Fruit fly (Drosophila melanogaster) whole organism, embryonic: Measurements from ENCODE around the gene Teh2.

ENCODE experiments used
- Abd-B ChIP-seq: fragments of 200-800 bp; sonication (Bioruptor generic); optimal IDR thresholded peaks from 2 replicates; lab custom pipeline; 2018; ENCODE audit warnings: missing biosample characterization, mild to moderate bottlenecking, missing genetic modification characterization, moderate library complexity
- CG14667 ChIP-seq: fragments of 200-800 bp; sonication (Bioruptor generic); IDR thresholded peaks from 2 replicates; pipeline ENCODE4 v1.3.6; 2022; ENCODE audit warnings: missing biosample characterization, missing genetic modification characterization
- CG15601 ChIP-seq: fragments of 200-800 bp; sonication (Bioruptor generic); optimal IDR thresholded peaks from 3 replicates; lab custom pipeline; 2019; ENCODE audit warnings: missing biosample characterization, mild to moderate bottlenecking, missing genetic modification characterization, moderate library complexity
- CG31224 ChIP-seq: fragments of 200-800 bp; sonication (Bioruptor generic); IDR thresholded peaks from 2 replicates; pipeline ENCODE4 v1.3.6; 2022; ENCODE audit warnings: missing biosample characterization, missing genetic modification characterization
- CG4730 ChIP-seq: fragments of 200-800 bp; sonication (Bioruptor generic); IDR thresholded peaks from 2 replicates; pipeline ENCODE4 v1.3.6; 2022; ENCODE audit warnings: missing biosample characterization, missing genetic modification characterization
- Camta ChIP-seq: fragments of 200-800 bp; sonication (Bioruptor generic); optimal IDR thresholded peaks from 2 replicates; lab custom pipeline; 2016; ENCODE audit warnings: missing biosample characterization, missing genetic modification characterization
- inv ChIP-seq: fragments of 200-800 bp; sonication (Bioruptor generic); IDR thresholded peaks from 2 replicates; pipeline ENCODE4 v1.3.6; 2022; ENCODE audit warnings: missing biosample characterization, missing genetic modification characterization; ENCODE audit not compliant: partially characterized antibody
- jing ChIP-seq: fragments of 200-800 bp; sonication (Bioruptor generic); optimal IDR thresholded peaks from 2 replicates; lab custom pipeline; 2018; ENCODE audit warnings: missing biosample characterization, mild to moderate bottlenecking, missing genetic modification characterization
- lola ChIP-seq, 3 experiments: fragments of >200 bp in 2 of 3; fragments of 200-800 bp in 1 of 3; sonication (Bioruptor generic) in 1 of 3; optimal IDR thresholded peaks; 2 replicates each; lab custom pipeline; 2017 to 2019; ENCODE audit warnings: missing biosample characterization in 3 of 3, missing genetic modification characterization in 3 of 3, mild to moderate bottlenecking in 1 of 3, moderate library complexity in 1 of 3
- p53 ChIP-seq: fragments of 200-800 bp; sonication (Bioruptor generic); optimal IDR thresholded peaks from 2 replicates; lab custom pipeline; 2016; ENCODE audit warnings: missing biosample characterization, missing genetic modification characterization
- pb ChIP-seq: fragments of 200-800 bp; sonication (Bioruptor generic); optimal IDR thresholded peaks from 3 replicates; lab custom pipeline; 2016; ENCODE audit warnings: missing biosample characterization, missing genetic modification characterization
- repo ChIP-seq: fragments of 200-800 bp; sonication (Bioruptor generic); optimal IDR thresholded peaks from 2 replicates; lab custom pipeline; 2016; ENCODE audit warnings: missing biosample characterization, missing genetic modification characterization
- so ChIP-seq: fragments of 200-800 bp; sonication (Bioruptor generic); IDR thresholded peaks from 3 replicates; pipeline ENCODE4 v1.3.6; 2022; ENCODE audit warnings: missing biosample characterization, missing genetic modification characterization
- tll ChIP-seq, 2 experiments: fragments of 200-800 bp in 1 of 2; fragments of >200 bp in 1 of 2; sonication (Bioruptor generic) in 1 of 2; optimal IDR thresholded peaks; 2 replicates each; lab custom pipeline; 2017 to 2019; ENCODE audit warnings: missing biosample characterization in 2 of 2, missing genetic modification characterization in 2 of 2, mild to moderate bottlenecking in 1 of 2, moderate library complexity in 1 of 2

DNA sequence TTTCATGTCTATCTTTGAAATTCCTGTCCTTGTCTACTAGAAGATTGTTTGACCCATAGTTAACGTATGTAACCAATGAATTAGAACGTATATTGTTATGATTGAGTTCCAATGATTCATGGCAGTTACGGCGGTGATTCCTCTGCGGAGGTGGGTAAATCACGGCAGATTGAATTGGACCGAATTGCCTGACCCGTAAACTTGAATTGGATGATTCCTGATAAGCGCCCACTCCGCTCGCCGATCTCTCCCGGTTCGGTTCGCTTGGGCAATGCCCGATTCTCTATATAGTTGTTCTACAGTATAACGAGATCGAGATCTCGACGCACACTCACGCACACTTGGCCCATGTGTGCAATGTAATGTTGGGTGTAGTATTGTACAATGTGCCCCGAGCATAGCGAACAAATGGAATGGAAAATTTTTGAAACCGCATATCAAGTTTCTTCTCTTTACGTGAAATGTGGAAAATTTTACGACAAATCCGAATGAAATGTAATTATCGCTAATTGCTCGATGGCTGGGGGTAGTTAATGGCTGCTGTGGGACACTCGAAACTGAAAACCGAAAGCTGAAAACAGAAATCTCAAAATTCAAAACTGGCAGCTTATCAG is 43.7 kb upstream of the Teh2 start:
- TF ChIP-seq inv (GFP tag; lab: Robert Waterston, UW) (no peak), CG31224 (GFP tag; lab: Robert Waterston, UW) (no peak), jing (GFP tag; lab: Kevin White, UChicago) (no peak), CG15601 (tag; lab: Kevin White, UChicago) (no peak), repo (GFP tag; lab: Kevin White, UChicago) (no peak), lola (GFP tag; optimal IDR thresholded peaks at IDR 0.05; lab: Kevin White, UChicago) (no peak), Camta (no peak), so (no peak), pb (GFP tag; lab: Kevin White, UChicago) (no peak), tll (GFP tag; optimal IDR thresholded peaks at IDR 0.05; lab: Kevin White, UChicago) (no peak), CG14667 (GFP tag; lab: Robert Waterston, UW) (no peak), CG4730 (GFP tag; lab: Robert Waterston, UW) (no peak), Abd-B (GFP tag; lab: Kevin White, UChicago) (no peak), p53 (GFP tag; lab: Kevin White, UChicago) (no peak)
